Worm (Caenorhabditis elegans): Measurements from ENCODE around the gene cbp-1.

ce11 chrIII:9738954-9739353 lies 27.4 kb upstream of the cbp-1 start, which contains the start of gene hlh-4:
- TF ChIP-seq F49E8.2 (tag; optimal IDR thresholded peaks at IDR 0.05; ENCODE audit: borderline replicate concordance) (no peak), cey-2 (tag; optimal IDR thresholded peaks at IDR 0.05; ENCODE audit: borderline replicate concordance, insufficient read depth) (no peak)

All from whole organism, L4 larva.